Fruit fly (Drosophila melanogaster) whole organism, embryonic: Measurements from ENCODE around the gene Tyler.
A peak's percentile ranks its signal among the peaks of the same experiment; 100 is the strongest.

Experiments used
- ATbp ChIP-seq: fragments of 200-800 bp; sonication (Bioruptor generic); optimal IDR thresholded peaks from 2 replicates; lab custom pipeline; 2017; ENCODE audit warnings: missing biosample characterization, mild to moderate bottlenecking, missing genetic modification characterization, missing genetic modification reagents
- Ada2b ChIP-seq: fragments of 200-800 bp; sonication (Bioruptor generic); IDR thresholded peaks from 2 replicates; pipeline ENCODE4 v1.3.6; 2022; ENCODE audit warnings: missing biosample characterization, missing genetic modification characterization
- B-H1 ChIP-seq: fragments of 200-800 bp; sonication (Bioruptor generic); IDR thresholded peaks from 3 replicates; pipeline ENCODE4 v1.3.6; 2022; ENCODE audit warnings: missing biosample characterization, missing genetic modification characterization
- CG1024 ChIP-seq: fragments of 200-800 bp; sonication (Bioruptor generic); IDR thresholded peaks from 2 replicates; pipeline ENCODE4 v1.3.6; 2022; ENCODE audit warnings: missing biosample characterization, missing genetic modification characterization
- CG12299 ChIP-seq: fragments of 200-800 bp; sonication (Bioruptor generic); optimal IDR thresholded peaks from 2 replicates; lab custom pipeline; 2018; ENCODE audit warnings: missing biosample characterization, mild to moderate bottlenecking, missing genetic modification characterization
- CG12942 ChIP-seq: fragments of 200-800 bp; sonication (Bioruptor generic); optimal IDR thresholded peaks from 3 replicates; lab custom pipeline; 2016; ENCODE audit warnings: missing biosample characterization, missing genetic modification characterization
- CG13123 ChIP-seq: fragments of 200-800 bp; sonication (Bioruptor generic); optimal IDR thresholded peaks from 2 replicates; lab custom pipeline; 2016; ENCODE audit warnings: missing biosample characterization, missing genetic modification characterization
- CG15073 ChIP-seq: fragments of 200-800 bp; sonication (Bioruptor generic); optimal IDR thresholded peaks from 2 replicates; lab custom pipeline; 2016; ENCODE audit warnings: missing biosample characterization, missing genetic modification characterization
- CG1647 ChIP-seq: fragments of 200-800 bp; sonication (Bioruptor generic); optimal IDR thresholded peaks from 3 replicates; lab custom pipeline; 2016; ENCODE audit warnings: missing biosample characterization, missing genetic modification characterization
- CG18476 ChIP-seq: fragments of 200-800 bp; sonication (Bioruptor generic); optimal IDR thresholded peaks from 2 replicates; lab custom pipeline; 2016; ENCODE audit warnings: missing biosample characterization, mild to moderate bottlenecking, missing genetic modification characterization
- CG31365 ChIP-seq: fragments of 200-800 bp; sonication (Bioruptor generic); optimal IDR thresholded peaks from 2 replicates; lab custom pipeline; 2018; ENCODE audit warnings: missing biosample characterization, mild to moderate bottlenecking, missing genetic modification characterization
- CG32772 ChIP-seq: fragments of 200-800 bp; sonication (Bioruptor generic); IDR thresholded peaks from 2 replicates; pipeline ENCODE4 v1.3.6; 2022; ENCODE audit warnings: missing biosample characterization, missing genetic modification characterization
- CG3995 ChIP-seq: fragments of 200-800 bp; sonication (Bioruptor generic); optimal IDR thresholded peaks from 3 replicates; lab custom pipeline; 2016; ENCODE audit warnings: missing biosample characterization, missing genetic modification characterization
- CG6791 ChIP-seq: fragments of 200-800 bp; sonication (Bioruptor generic); IDR thresholded peaks from 3 replicates; pipeline ENCODE4 v1.3.6; 2022; ENCODE audit warnings: missing biosample characterization, missing genetic modification characterization; ENCODE audit not compliant: partially characterized antibody
- CG7372 ChIP-seq: fragments of 200-800 bp; sonication (Bioruptor generic); IDR thresholded peaks from 2 replicates; pipeline ENCODE4 v1.3.6; 2022; ENCODE audit warnings: missing biosample characterization, missing genetic modification characterization
- CkIIα-i1 ChIP-seq: fragments of 200-800 bp; sonication (Bioruptor generic); IDR thresholded peaks from 2 replicates; pipeline ENCODE4 v1.3.6; 2022; ENCODE audit warnings: missing biosample characterization, missing genetic modification characterization
- Drgx ChIP-seq: fragments of 200-800 bp; sonication (Bioruptor generic); IDR thresholded peaks from 2 replicates; pipeline ENCODE4 v1.3.6; 2022; ENCODE audit warnings: missing biosample characterization, missing genetic modification characterization
- ERR ChIP-seq: fragments of 200-800 bp; sonication (Bioruptor generic); optimal IDR thresholded peaks from 2 replicates; lab custom pipeline; 2016; ENCODE audit warnings: missing biosample characterization, missing genetic modification characterization
- Fer1 ChIP-seq: fragments of 200-800 bp; sonication (Bioruptor generic); optimal IDR thresholded peaks from 2 replicates; lab custom pipeline; 2017; ENCODE audit warnings: missing biosample characterization, mild to moderate bottlenecking, missing genetic modification characterization
- HHEX ChIP-seq: fragments of 200-800 bp; sonication (Bioruptor generic); optimal IDR thresholded peaks from 3 replicates; lab custom pipeline; 2017; ENCODE audit warnings: missing biosample characterization, mild to moderate bottlenecking, missing genetic modification characterization, missing genetic modification reagents
- Hmr ChIP-seq: fragments of 200-800 bp; sonication (Bioruptor generic); optimal IDR thresholded peaks from 3 replicates; lab custom pipeline; 2017; ENCODE audit warnings: mild to moderate bottlenecking, missing biosample characterization, missing genetic modification reagents, missing genetic modification characterization
- Lhr ChIP-seq: fragments of 200-800 bp; sonication (Bioruptor generic); optimal IDR thresholded peaks from 3 replicates; lab custom pipeline; 2017; ENCODE audit warnings: mild to moderate bottlenecking, missing biosample characterization, missing genetic modification reagents, missing genetic modification characterization
- Lim3 ChIP-seq: fragments of 200-800 bp; sonication (Bioruptor generic); IDR thresholded peaks from 2 replicates; pipeline ENCODE4 v1.3.6; 2022; ENCODE audit warnings: missing biosample characterization, missing genetic modification characterization
- NK7.1 ChIP-seq: fragments of 200-800 bp; sonication (Bioruptor generic); optimal IDR thresholded peaks from 3 replicates; lab custom pipeline; 2016; ENCODE audit warnings: missing biosample characterization, missing genetic modification characterization
- Oli ChIP-seq: fragments of 200-800 bp; sonication (Bioruptor generic); optimal IDR thresholded peaks from 2 replicates; lab custom pipeline; 2018; ENCODE audit warnings: missing biosample characterization, mild to moderate bottlenecking, missing genetic modification characterization, moderate library complexity
- PHDP ChIP-seq: fragments of 200-800 bp; sonication (Bioruptor generic); optimal IDR thresholded peaks from 3 replicates; lab custom pipeline; 2018; ENCODE audit warnings: missing biosample characterization, mild to moderate bottlenecking, missing genetic modification characterization, moderate library complexity
- Rfx ChIP-seq: fragments of 200-800 bp; sonication (Bioruptor generic); IDR thresholded peaks from 2 replicates; pipeline ENCODE4 v1.3.6; 2022; ENCODE audit warnings: missing biosample characterization, missing genetic modification characterization
- Rx ChIP-seq: fragments of 200-800 bp; sonication (Bioruptor generic); IDR thresholded peaks from 2 replicates; pipeline ENCODE4 v1.3.6; 2022; ENCODE audit warnings: missing biosample characterization, missing genetic modification characterization
- Spps ChIP-seq: fragments of 200-800 bp; sonication (Bioruptor generic); optimal IDR thresholded peaks from 2 replicates; lab custom pipeline; 2018; ENCODE audit warnings: missing biosample characterization, mild to moderate bottlenecking, missing genetic modification characterization
- Ssrp ChIP-seq: fragments of 200-800 bp; sonication (Bioruptor generic); optimal IDR thresholded peaks from 2 replicates; lab custom pipeline; 2018; ENCODE audit warnings: missing biosample characterization, mild to moderate bottlenecking, missing genetic modification characterization, moderate library complexity
- btn ChIP-seq: fragments of 200-800 bp; sonication (Bioruptor generic); optimal IDR thresholded peaks from 2 replicates; lab custom pipeline; 2016; ENCODE audit warnings: missing biosample characterization, missing genetic modification characterization
- cad ChIP-seq: fragments of >200 bp; optimal IDR thresholded peaks from 2 replicates; lab custom pipeline; 2017; ENCODE audit warnings: missing biosample characterization, missing genetic modification characterization
- caup ChIP-seq: fragments of 200-800 bp; sonication (Bioruptor generic); optimal IDR thresholded peaks from 3 replicates; lab custom pipeline; 2017; ENCODE audit warnings: missing biosample characterization, mild to moderate bottlenecking, missing genetic modification characterization, moderate library complexity; ENCODE audit not compliant: severe bottlenecking
- esg ChIP-seq: fragments of 200-800 bp; sonication (Bioruptor generic); conservative IDR thresholded peaks from 2 replicates; pipeline ENCODE4 v1.3.6; 2022; ENCODE audit warnings: missing biosample characterization, missing genetic modification characterization
- fd96Cb ChIP-seq: fragments of 200-800 bp; sonication (Bioruptor generic); optimal IDR thresholded peaks from 2 replicates; lab custom pipeline; 2018; ENCODE audit warnings: missing biosample characterization, mild to moderate bottlenecking, missing genetic modification characterization, moderate library complexity
- gfzf ChIP-seq: fragments of 200-800 bp; sonication (Bioruptor generic); optimal IDR thresholded peaks from 2 replicates; lab custom pipeline; 2016; ENCODE audit warnings: missing biosample characterization, mild to moderate bottlenecking, missing genetic modification characterization, moderate library complexity
- grn ChIP-seq: fragments of 200-800 bp; sonication (Bioruptor generic); optimal IDR thresholded peaks from 3 replicates; lab custom pipeline; 2017; ENCODE audit warnings: missing biosample characterization, missing genetic modification characterization
- ham ChIP-seq: fragments of 200-800 bp; sonication (Bioruptor generic); IDR thresholded peaks from 2 replicates; pipeline ENCODE4 v1.3.6; 2022; ENCODE audit warnings: missing biosample characterization, missing genetic modification characterization
- her ChIP-seq: fragments of 200-800 bp; sonication (Bioruptor generic); optimal IDR thresholded peaks from 2 replicates; lab custom pipeline; 2016; ENCODE audit warnings: missing biosample characterization, missing genetic modification characterization
- hth ChIP-seq: fragments of >200 bp; optimal IDR thresholded peaks from 2 replicates; lab custom pipeline; 2017; ENCODE audit warnings: inconsistent platforms
- jumu ChIP-seq: fragments of 200-800 bp; sonication (Bioruptor generic); optimal IDR thresholded peaks from 3 replicates; lab custom pipeline; 2016; ENCODE audit warnings: missing biosample characterization, missing genetic modification characterization
- klu ChIP-seq: fragments of 200-800 bp; sonication (Bioruptor generic); IDR thresholded peaks from 2 replicates; pipeline ENCODE4 v1.3.6; 2022; ENCODE audit warnings: missing biosample characterization, missing genetic modification characterization
- odd ChIP-seq: fragments of 200-800 bp; sonication (Bioruptor generic); optimal IDR thresholded peaks from 2 replicates; lab custom pipeline; 2017; ENCODE audit warnings: missing biosample characterization, mild to moderate bottlenecking, missing genetic modification characterization
- run ChIP-seq: fragments of 200-800 bp; sonication (Bioruptor generic); optimal IDR thresholded peaks from 3 replicates; lab custom pipeline; 2018; ENCODE audit warnings: missing biosample characterization, mild to moderate bottlenecking, missing genetic modification characterization
- sd ChIP-seq: fragments of 200-800 bp; sonication (Bioruptor generic); optimal IDR thresholded peaks from 3 replicates; lab custom pipeline; 2018; ENCODE audit warnings: missing biosample characterization, mild to moderate bottlenecking, missing genetic modification characterization, moderate library complexity
- sima ChIP-seq: fragments of 200-800 bp; sonication (Bioruptor generic); optimal IDR thresholded peaks from 2 replicates; lab custom pipeline; 2016; ENCODE audit warnings: missing biosample characterization, missing genetic modification characterization
- sisA ChIP-seq: fragments of 200-800 bp; sonication (Bioruptor generic); IDR thresholded peaks from 2 replicates; pipeline ENCODE4 v1.3.6; 2022; ENCODE audit warnings: missing biosample characterization, missing genetic modification characterization
- tll ChIP-seq, 2 experiments: fragments of 200-800 bp in 1 of 2; fragments of >200 bp in 1 of 2; sonication (Bioruptor generic) in 1 of 2; optimal IDR thresholded peaks; 2 replicates each; lab custom pipeline; 2017 to 2019; ENCODE audit warnings: missing biosample characterization in 2 of 2, missing genetic modification characterization in 2 of 2, mild to moderate bottlenecking in 1 of 2, moderate library complexity in 1 of 2
- trem ChIP-seq: fragments of 200-800 bp; optimal IDR thresholded peaks from 3 replicates; lab custom pipeline; 2019; ENCODE audit warnings: missing biosample characterization, mild to moderate bottlenecking, missing genetic modification characterization, moderate library complexity
- unpg ChIP-seq: fragments of 200-800 bp; sonication (Bioruptor generic); optimal IDR thresholded peaks from 3 replicates; lab custom pipeline; 2018; ENCODE audit warnings: missing biosample characterization, mild to moderate bottlenecking, missing genetic modification characterization, moderate library complexity
- yki ChIP-seq: fragments of >200 bp; optimal IDR thresholded peaks from 3 replicates; lab custom pipeline; 2018
- zfh2 ChIP-seq: fragments of 200-800 bp; sonication (Bioruptor generic); optimal IDR thresholded peaks from 2 replicates; lab custom pipeline; 2016; ENCODE audit warnings: missing biosample characterization, missing genetic modification characterization

Tyler gene

DNA sequence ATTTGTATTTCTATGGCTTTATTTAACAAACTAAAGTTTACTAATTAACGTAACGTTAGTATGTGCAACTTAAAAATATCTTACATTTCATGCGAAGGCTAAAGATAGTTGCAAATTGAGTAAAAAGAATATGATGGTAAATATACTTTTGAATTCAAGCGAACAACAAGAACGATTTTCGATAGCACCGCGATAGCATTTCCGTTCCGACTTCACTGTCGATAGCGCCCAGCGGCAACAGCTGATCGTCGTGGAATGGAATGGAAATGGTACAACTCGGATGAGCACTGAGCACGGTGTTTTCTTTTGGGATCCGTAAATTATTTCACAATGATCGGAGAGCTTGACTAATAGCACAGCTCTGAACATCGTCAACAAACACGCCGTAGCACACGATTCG is 2.1 kb downstream of the Tyler start (continued):
- TF ChIP-seq sima (no peak), ham (GFP tag; lab: Robert Waterston, UW) (no peak), CG31365 (tag; lab: Kevin White, UChicago) (peak; percentile 58), trem (peak; percentile 36), odd (GFP tag; lab: Kevin White, UChicago) (peak; percentile 70), Spps (tag; lab: Kevin White, UChicago) (no peak), fd96Cb (tag; lab: Kevin White, UChicago) (no peak), HHEX (peak; percentile 64), Rx (GFP tag; lab: Robert Waterston, UW) (no peak), cad (GFP tag; lab: Kevin White, UChicago) (no peak), B-H1 (no peak), CG12299 (peak; percentile 43), CG6791 (GFP tag; lab: Robert Waterston, UW) (peak; percentile 44; the same call in 1 of the 3 replicates), CG1024 (GFP tag; lab: Robert Waterston, UW) (peak; percentile 44; the same call in 1 of the 2 replicates), CG3995 (GFP tag; lab: Kevin White, UChicago) (peak; percentile 37), sd (tag; lab: Kevin White, UChicago) (no peak), btn (GFP tag; lab: Kevin White, UChicago) (peak; percentile 21), gfzf (GFP tag; lab: Kevin White, UChicago) (no peak), CG15073 (GFP tag; lab: Kevin White, UChicago) (no peak), PHDP (tag; lab: Kevin White, UChicago) (peak; percentile 64), CG7372 (GFP tag; lab: Robert Waterston, UW) (no peak), sisA (GFP tag; lab: Robert Waterston, UW) (no peak), her (GFP tag; lab: Kevin White, UChicago) (peak; percentile 17), grn (GFP tag; lab: Kevin White, UChicago) (no peak), run (tag; lab: Kevin White, UChicago) (no peak), CG32772 (no peak), Oli (tag; lab: Kevin White, UChicago) (no peak), jumu (GFP tag; lab: Kevin White, UChicago) (no peak), Hmr (GFP tag; lab: Kevin White, UChicago) (peak; percentile 75), hth (lab: Kevin White, UChicago) (no peak), CG18476 (GFP tag; lab: Kevin White, UChicago) (no peak), CG1647 (no peak), caup (peak; percentile 82), klu (GFP tag; lab: Robert Waterston, UW) (no peak), NK7.1 (GFP tag; lab: Kevin White, UChicago) (peak; percentile 38), esg (GFP tag; lab: Robert Waterston, UW) (no peak), ERR (GFP tag; lab: Kevin White, UChicago) (no peak), Fer1 (GFP tag; lab: Kevin White, UChicago) (peak; percentile 84), Rfx (peak; percentile 66; the same call in 1 of the 2 replicates), Ssrp (tag; lab: Kevin White, UChicago) (no peak), Ada2b (GFP tag; lab: Robert Waterston, UW) (no peak), CG13123 (no peak), Drgx (GFP tag; lab: Robert Waterston, UW) (no peak), unpg (peak; percentile 60), yki (lab: Kevin White, UChicago) (no peak), tll (GFP tag; optimal IDR thresholded peaks at IDR 0.05; lab: Kevin White, UChicago) (no peak), zfh2 (GFP tag; lab: Kevin White, UChicago) (no peak), Lhr (GFP tag; lab: Kevin White, UChicago) (peak; percentile 13), Lim3 (GFP tag; lab: Robert Waterston, UW) (no peak), ATbp (GFP tag; lab: Kevin White, UChicago) (peak; percentile 60), CG12942 (GFP tag; lab: Kevin White, UChicago) (no peak), CkIIα-i1 (GFP tag; lab: Robert Waterston, UW) (no peak)
